Fruit fly (Drosophila melanogaster) whole organism: Measurements from ENCODE around the gene Tsp29Fb.

Source experiments
- EcR ChIP-seq, 2 experiments: fragments of >200 bp; optimal IDR thresholded peaks; 2 replicates each; lab custom pipeline; 2017; ENCODE audit warnings: missing biosample characterization in 2 of 2, missing genetic modification characterization in 2 of 2, missing genetic modification reagents in 2 of 2
- psq ChIP-seq: fragments of >200 bp; optimal IDR thresholded peaks from 2 replicates; lab custom pipeline; 2017

dm6 chr2L:8962254-8962653 lies 25.1 kb downstream of the Tsp29Fb start, which contains the start of the genes CG9525 and CG32985:
- TF ChIP-seq psq: no peak
- TF ChIP-seq EcR (GFP tag; optimal IDR thresholded peaks at IDR 0.05; lab: Kevin White, UChicago): no peak
